Fruit fly (Drosophila melanogaster) whole organism, embryonic: ENCODE data around the gene U2af50.
A peak's percentile ranks its signal among the peaks of the same experiment; 100 is the strongest.

ENCODE experiments used
- Bteb2 ChIP-seq: fragments of 200-800 bp; sonication (Bioruptor generic); optimal IDR thresholded peaks from 2 replicates; lab custom pipeline; 2016; ENCODE audit warnings: missing biosample characterization, missing genetic modification characterization
- CG1024 ChIP-seq: fragments of 200-800 bp; sonication (Bioruptor generic); IDR thresholded peaks from 2 replicates; pipeline ENCODE4 v1.3.6; 2022; ENCODE audit warnings: missing biosample characterization, missing genetic modification characterization
- CG10565 ChIP-seq: fragments of 200-800 bp; sonication (Bioruptor generic); optimal IDR thresholded peaks from 3 replicates; lab custom pipeline; 2016; ENCODE audit warnings: missing biosample characterization, mild to moderate bottlenecking, missing genetic modification characterization
- CG10654 ChIP-seq: fragments of 200-800 bp; sonication (Bioruptor generic); optimal IDR thresholded peaks from 2 replicates; lab custom pipeline; 2016; ENCODE audit warnings: missing biosample characterization, missing genetic modification characterization
- CG11504 ChIP-seq: fragments of 200-800 bp; sonication (Bioruptor generic); optimal IDR thresholded peaks from 3 replicates; lab custom pipeline; 2019; ENCODE audit warnings: missing biosample characterization, mild to moderate bottlenecking, missing genetic modification characterization, moderate library complexity
- CG12104 ChIP-seq: fragments of 200-800 bp; sonication (Bioruptor generic); optimal IDR thresholded peaks from 3 replicates; lab custom pipeline; 2016; ENCODE audit warnings: missing biosample characterization, missing genetic modification characterization
- CG1233 ChIP-seq: fragments of 200-800 bp; sonication (Bioruptor generic); optimal IDR thresholded peaks from 4 replicates; lab custom pipeline; 2018; ENCODE audit warnings: missing biosample characterization, mild to moderate bottlenecking, missing genetic modification characterization
- CG13287 ChIP-seq: fragments of 200-800 bp; sonication (Bioruptor generic); IDR thresholded peaks from 2 replicates; pipeline ENCODE4 v1.3.6; 2022; ENCODE audit warnings: missing biosample characterization, missing genetic modification characterization; ENCODE audit not compliant: partially characterized antibody
- CG15269 ChIP-seq: fragments of 200-800 bp; sonication (Bioruptor generic); optimal IDR thresholded peaks from 2 replicates; lab custom pipeline; 2018; ENCODE audit warnings: missing biosample characterization, mild to moderate bottlenecking, missing genetic modification characterization, moderate library complexity
- CG15696 ChIP-seq: fragments of 200-800 bp; sonication (Bioruptor generic); optimal IDR thresholded peaks from 2 replicates; lab custom pipeline; 2019; ENCODE audit warnings: missing biosample characterization, mild to moderate bottlenecking, missing genetic modification characterization, moderate library complexity
- CG17186 ChIP-seq: fragments of 200-800 bp; sonication (Bioruptor generic); optimal IDR thresholded peaks from 3 replicates; lab custom pipeline; 2017; ENCODE audit warnings: missing biosample characterization, missing genetic modification reagents, missing genetic modification characterization
- CG17568 ChIP-seq: fragments of 200-800 bp; sonication (Bioruptor generic); optimal IDR thresholded peaks from 2 replicates; lab custom pipeline; 2018; ENCODE audit warnings: missing biosample characterization, mild to moderate bottlenecking, missing genetic modification characterization, moderate library complexity
- CG17829 ChIP-seq: fragments of 200-800 bp; optimal IDR thresholded peaks from 2 replicates; lab custom pipeline; 2019; ENCODE audit warnings: missing biosample characterization, mild to moderate bottlenecking, missing genetic modification characterization, moderate library complexity
- CG18619 ChIP-seq: fragments of 200-800 bp; sonication (Bioruptor generic); optimal IDR thresholded peaks from 3 replicates; lab custom pipeline; 2017; ENCODE audit warnings: missing biosample characterization, mild to moderate bottlenecking, missing genetic modification characterization
- CG2202 ChIP-seq: fragments of 200-800 bp; sonication (Bioruptor generic); optimal IDR thresholded peaks from 2 replicates; lab custom pipeline; 2018; ENCODE audit warnings: missing biosample characterization, mild to moderate bottlenecking, missing genetic modification characterization
- CG2875 ChIP-seq: fragments of 200-800 bp; sonication (Bioruptor generic); optimal IDR thresholded peaks from 2 replicates; lab custom pipeline; 2017; ENCODE audit warnings: missing biosample characterization, mild to moderate bottlenecking, missing genetic modification characterization, missing genetic modification reagents
- CG3065 ChIP-seq: fragments of 200-800 bp; sonication (Bioruptor generic); optimal IDR thresholded peaks from 2 replicates; lab custom pipeline; 2016; ENCODE audit warnings: missing biosample characterization, missing genetic modification characterization
- CG3281 ChIP-seq: fragments of 200-800 bp; sonication (Bioruptor generic); optimal IDR thresholded peaks from 3 replicates; lab custom pipeline; 2017; ENCODE audit warnings: missing biosample characterization, mild to moderate bottlenecking, missing genetic modification characterization
- CG3847 ChIP-seq: fragments of 200-800 bp; sonication (Bioruptor generic); IDR thresholded peaks from 2 replicates; pipeline ENCODE4 v1.3.6; 2022; ENCODE audit warnings: missing biosample characterization, missing genetic modification characterization
- CG4404 ChIP-seq: fragments of 200-800 bp; sonication (Bioruptor generic); IDR thresholded peaks from 2 replicates; pipeline ENCODE4 v1.3.6; 2022; ENCODE audit warnings: missing biosample characterization, missing genetic modification characterization
- CG6854 ChIP-seq: fragments of 200-800 bp; sonication (Bioruptor generic); optimal IDR thresholded peaks from 3 replicates; lab custom pipeline; 2017; ENCODE audit warnings: missing biosample characterization, mild to moderate bottlenecking, missing genetic modification characterization
- CG7745 ChIP-seq: fragments of 200-800 bp; sonication (Bioruptor generic); optimal IDR thresholded peaks from 2 replicates; lab custom pipeline; 2018; ENCODE audit warnings: missing biosample characterization, mild to moderate bottlenecking, missing genetic modification characterization, moderate library complexity
- CG7928 ChIP-seq: fragments of 200-800 bp; sonication (Bioruptor generic); optimal IDR thresholded peaks from 2 replicates; lab custom pipeline; 2017; ENCODE audit warnings: missing biosample characterization, mild to moderate bottlenecking, missing genetic modification characterization
- CG9437 ChIP-seq: fragments of 200-800 bp; sonication (Bioruptor generic); optimal IDR thresholded peaks from 2 replicates; lab custom pipeline; 2018; ENCODE audit warnings: missing biosample characterization, mild to moderate bottlenecking, missing genetic modification characterization
- CG9727 ChIP-seq: fragments of 200-800 bp; sonication (Bioruptor generic); optimal IDR thresholded peaks from 3 replicates; lab custom pipeline; 2017; ENCODE audit warnings: missing biosample characterization, mild to moderate bottlenecking, missing genetic modification characterization
- CoRest ChIP-seq: fragments of 200-800 bp; sonication (Bioruptor generic); optimal IDR thresholded peaks from 3 replicates; lab custom pipeline; 2018; ENCODE audit warnings: missing biosample characterization, mild to moderate bottlenecking, missing genetic modification characterization, moderate library complexity
- D19B ChIP-seq: fragments of 200-800 bp; sonication (Bioruptor generic); optimal IDR thresholded peaks from 2 replicates; lab custom pipeline; 2017; ENCODE audit warnings: missing biosample characterization, mild to moderate bottlenecking, missing genetic modification characterization
- Fer3 ChIP-seq: fragments of 200-800 bp; sonication (Bioruptor generic); optimal IDR thresholded peaks from 2 replicates; lab custom pipeline; 2018; ENCODE audit warnings: missing biosample characterization, mild to moderate bottlenecking, missing genetic modification characterization, moderate library complexity
- Hmr ChIP-seq: fragments of 200-800 bp; sonication (Bioruptor generic); optimal IDR thresholded peaks from 3 replicates; lab custom pipeline; 2017; ENCODE audit warnings: mild to moderate bottlenecking, missing biosample characterization, missing genetic modification reagents, missing genetic modification characterization
- Hr51 ChIP-seq, 2 experiments: fragments of 200-800 bp; sonication (Bioruptor generic); optimal IDR thresholded peaks; 2 replicates in 1 of 2; 3 replicates in 1 of 2; lab custom pipeline; 2016 to 2018; ENCODE audit warnings: missing biosample characterization in 2 of 2, missing genetic modification characterization in 2 of 2, mild to moderate bottlenecking in 1 of 2, moderate library complexity in 1 of 2
- Med ChIP-seq: fragments of 200-800 bp; sonication (Bioruptor generic); peaks from one replicate; lab custom pipeline; 2016; ENCODE audit warnings: missing biosample characterization, missing genetic modification characterization, mild to moderate bottlenecking, inconsistent platforms, moderate library complexity
- Myb ChIP-seq: fragments of 200-800 bp; sonication (Bioruptor generic); optimal IDR thresholded peaks from 2 replicates; lab custom pipeline; 2016; ENCODE audit warnings: missing biosample characterization, missing genetic modification characterization
- Rfx ChIP-seq: fragments of 200-800 bp; sonication (Bioruptor generic); IDR thresholded peaks from 2 replicates; pipeline ENCODE4 v1.3.6; 2022; ENCODE audit warnings: missing biosample characterization, missing genetic modification characterization
- Sox100B ChIP-seq: fragments of 200-800 bp; sonication (Bioruptor generic); optimal IDR thresholded peaks from 3 replicates; lab custom pipeline; 2018; ENCODE audit warnings: missing biosample characterization, mild to moderate bottlenecking, missing genetic modification characterization
- ap ChIP-seq: fragments of 200-800 bp; sonication (Bioruptor generic); IDR thresholded peaks from 2 replicates; pipeline ENCODE4 v1.3.6; 2022; ENCODE audit warnings: missing biosample characterization, missing genetic modification characterization
- ems ChIP-seq: fragments of 200-800 bp; sonication (Bioruptor generic); optimal IDR thresholded peaks from 3 replicates; lab custom pipeline; 2016; ENCODE audit warnings: missing biosample characterization, missing genetic modification characterization
- exex ChIP-seq: fragments of 200-800 bp; sonication (Bioruptor generic); optimal IDR thresholded peaks from 4 replicates; lab custom pipeline; 2018; ENCODE audit warnings: missing biosample characterization, mild to moderate bottlenecking, missing genetic modification characterization, moderate library complexity
- gcm ChIP-seq: fragments of 200-800 bp; sonication (Bioruptor generic); optimal IDR thresholded peaks from 2 replicates; lab custom pipeline; 2019; ENCODE audit warnings: missing biosample characterization, mild to moderate bottlenecking, missing genetic modification characterization, moderate library complexity
- gt ChIP-seq: fragments of 200-800 bp; sonication (Bioruptor generic); IDR thresholded peaks from 2 replicates; pipeline ENCODE4 v1.3.6; 2022; ENCODE audit warnings: missing biosample characterization, missing genetic modification characterization
- lab ChIP-seq: fragments of 200-800 bp; sonication (Bioruptor generic); optimal IDR thresholded peaks from 3 replicates; lab custom pipeline; 2017; ENCODE audit warnings: missing biosample characterization, missing genetic modification characterization, mild to moderate bottlenecking, moderate library complexity, missing genetic modification reagents
- mirr ChIP-seq: fragments of 200-800 bp; sonication (Bioruptor generic); optimal IDR thresholded peaks from 3 replicates; lab custom pipeline; 2018; ENCODE audit warnings: missing biosample characterization, mild to moderate bottlenecking, missing genetic modification characterization
- onecut ChIP-seq: fragments of 200-800 bp; sonication (Bioruptor generic); IDR thresholded peaks from 2 replicates; pipeline ENCODE4 v1.3.6; 2022; ENCODE audit warnings: missing biosample characterization, missing genetic modification characterization
- pho ChIP-seq: fragments of 200-800 bp; sonication (Bioruptor generic); optimal IDR thresholded peaks from 2 replicates; lab custom pipeline; 2016; ENCODE audit warnings: missing biosample characterization, missing genetic modification characterization
- sc ChIP-seq, 3 experiments: fragments of >200 bp in 2 of 3; fragments of 200-800 bp in 1 of 3; sonication (Bioruptor generic) in 1 of 3; optimal IDR thresholded peaks; 2 replicates in 2 of 3; 3 replicates in 1 of 3; lab custom pipeline; 2017; ENCODE audit warnings: mild to moderate bottlenecking in 1 of 3, missing biosample characterization in 1 of 3, missing genetic modification characterization in 1 of 3, missing genetic modification reagents in 1 of 3
- sens ChIP-seq: fragments of 200-800 bp; sonication (Bioruptor generic); peaks from one replicate; lab custom pipeline; 2016; ENCODE audit warnings: missing biosample characterization, missing genetic modification characterization
- seq ChIP-seq: fragments of 200-800 bp; sonication (Bioruptor generic); IDR thresholded peaks from 2 replicates; pipeline ENCODE4 v1.3.6; 2022; ENCODE audit warnings: missing biosample characterization, missing genetic modification characterization
- sna ChIP-seq: fragments of 200-800 bp; sonication (Bioruptor generic); IDR thresholded peaks from 2 replicates; pipeline ENCODE4 v1.3.6; 2022; ENCODE audit warnings: missing biosample characterization, missing genetic modification characterization; ENCODE audit not compliant: partially characterized antibody
- stc ChIP-seq: fragments of 200-800 bp; sonication (Bioruptor generic); IDR thresholded peaks from 2 replicates; pipeline ENCODE4 v1.3.6; 2022; ENCODE audit warnings: missing biosample characterization, missing genetic modification characterization
- usp ChIP-seq: fragments of >200 bp; optimal IDR thresholded peaks from 2 replicates; lab custom pipeline; 2017; ENCODE audit warnings: missing biosample characterization, missing genetic modification characterization

Gene U2af50

dm6 chrX:16385942-16386392, 27.1 kb upstream of the U2af50 start (continued):
- TF ChIP-seq CG9437 (GFP tag; lab: Kevin White, UChicago) (peak; percentile 28), CG10654 (no peak), CG15696 (no peak), pho (peak; percentile 51), CG3281 (GFP tag; lab: Kevin White, UChicago) (peak; percentile 63), CG17829 (tag; lab: Kevin White, UChicago) (peak; percentile 26), onecut (GFP tag; lab: Robert Waterston, UW) (0 out of 2 replicates have a peak, but pooled peaks have one; percentile 17), sens (GFP tag; lab: Kevin White, UChicago) (peak; percentile 71), CG2202 (no peak), Bteb2 (GFP tag; lab: Kevin White, UChicago) (no peak), gcm (GFP tag; lab: Kevin White, UChicago) (peak; percentile 18), Fer3 (tag; lab: Kevin White, UChicago) (peak; percentile 37), CoRest (tag; lab: Kevin White, UChicago) (peak; percentile 51), CG2875 (peak; percentile 29), stc (GFP tag; lab: Robert Waterston, UW) (0 out of 2 replicates have a peak, but pooled peaks have one; percentile 15), CG7745 (tag; lab: Kevin White, UChicago) (no peak), Med (GFP tag; lab: Kevin White, UChicago) (peak; percentile 86), Myb (no peak), ems (peak; percentile 1), CG17568 (GFP tag; lab: Kevin White, UChicago) (no peak), mirr (peak; percentile 38), CG15269 (tag; lab: Kevin White, UChicago) (peak; percentile 45), CG18619 (GFP tag; lab: Kevin White, UChicago) (peak; percentile 43), CG12104 (GFP tag; lab: Kevin White, UChicago) (peak; percentile 38), usp (GFP tag; lab: Kevin White, UChicago) (no peak), CG7928 (GFP tag; lab: Kevin White, UChicago) (peak; percentile 12), Rfx (GFP tag; lab: Robert Waterston, UW) (peak; percentile 19; the same call in 1 of the 2 replicates), Hmr (GFP tag; lab: Kevin White, UChicago) (peak; percentile 50), sc (optimal IDR thresholded peaks at IDR 0.05; lab: Kevin White, UChicago) (no peak), sc (GFP tag; optimal IDR thresholded peaks at IDR 0.05; lab: Kevin White, UChicago) (no peak), D19B (GFP tag; lab: Kevin White, UChicago) (peak; percentile 13), CG3065 (GFP tag; lab: Kevin White, UChicago) (no peak), Hr51 (GFP tag; optimal IDR thresholded peaks at IDR 0.05; lab: Kevin White, UChicago) (peak; percentile 29 to 47), CG1233 (GFP tag; lab: Kevin White, UChicago) (peak; percentile 25), CG3847 (GFP tag; lab: Robert Waterston, UW) (no peak), CG4404 (GFP tag; lab: Robert Waterston, UW) (no peak), CG11504 (tag; lab: Kevin White, UChicago) (peak; percentile 53), ap (GFP tag; lab: Robert Waterston, UW) (no peak), CG6854 (GFP tag; lab: Kevin White, UChicago) (peak; percentile 25), CG17186 (GFP tag; lab: Kevin White, UChicago) (no peak), CG10565 (no peak), gt (GFP tag; lab: Robert Waterston, UW) (no peak), lab (GFP tag; lab: Kevin White, UChicago) (peak; percentile 74), CG13287 (GFP tag; lab: Robert Waterston, UW) (no peak), exex (peak; percentile 54), CG1024 (no peak), seq (GFP tag; lab: Robert Waterston, UW) (0 out of 2 replicates have a peak, but pooled peaks have one; percentile 24), CG9727 (GFP tag; lab: Kevin White, UChicago) (peak; percentile 44), sna (GFP tag; lab: Robert Waterston, UW) (no peak), Sox100B (GFP tag; lab: Kevin White, UChicago) (peak; percentile 35)
